Fruit fly (Drosophila melanogaster) whole organism, embryonic: ENCODE data around the gene Polr3G.
A peak's percentile ranks its signal among the peaks of the same experiment; 100 is the strongest.

Experiments used
- Adf1 ChIP-seq: fragments of 200-800 bp; sonication (Bioruptor generic); IDR thresholded peaks from 2 replicates; pipeline ENCODE4 v1.3.6; 2022; ENCODE audit warnings: missing biosample characterization, missing genetic modification characterization
- CG10147 ChIP-seq: fragments of 200-800 bp; sonication (Bioruptor generic); optimal IDR thresholded peaks from 2 replicates; lab custom pipeline; 2019; ENCODE audit warnings: missing biosample characterization, mild to moderate bottlenecking, missing genetic modification characterization, moderate library complexity
- CG10209 ChIP-seq: fragments of 200-800 bp; sonication (Bioruptor generic); optimal IDR thresholded peaks from 3 replicates; lab custom pipeline; 2017; ENCODE audit warnings: missing biosample characterization, mild to moderate bottlenecking, missing genetic modification characterization, missing genetic modification reagents
- CG10462 ChIP-seq: fragments of 200-800 bp; sonication (Bioruptor generic); optimal IDR thresholded peaks from 2 replicates; lab custom pipeline; 2016; ENCODE audit warnings: missing biosample characterization, missing genetic modification characterization
- CG11398 ChIP-seq: fragments of 200-800 bp; sonication (Bioruptor generic); optimal IDR thresholded peaks from 2 replicates; lab custom pipeline; 2016; ENCODE audit warnings: missing biosample characterization, missing genetic modification characterization
- CG12299 ChIP-seq: fragments of 200-800 bp; sonication (Bioruptor generic); optimal IDR thresholded peaks from 2 replicates; lab custom pipeline; 2018; ENCODE audit warnings: missing biosample characterization, mild to moderate bottlenecking, missing genetic modification characterization
- CG13424 ChIP-seq: fragments of 200-800 bp; sonication (Bioruptor generic); optimal IDR thresholded peaks from 2 replicates; lab custom pipeline; 2019; ENCODE audit warnings: missing biosample characterization, mild to moderate bottlenecking, missing genetic modification characterization, moderate library complexity
- CG17912 ChIP-seq: fragments of 200-800 bp; sonication (Bioruptor generic); optimal IDR thresholded peaks from 2 replicates; lab custom pipeline; 2018; ENCODE audit warnings: missing biosample characterization, mild to moderate bottlenecking, missing genetic modification characterization
- CG33213 ChIP-seq: fragments of 200-800 bp; sonication (Bioruptor generic); optimal IDR thresholded peaks from 3 replicates; lab custom pipeline; 2016; ENCODE audit warnings: missing biosample characterization, missing genetic modification characterization
- CG6175 ChIP-seq: fragments of 200-800 bp; sonication (Bioruptor generic); IDR thresholded peaks from 3 replicates; pipeline ENCODE4 v1.3.6; 2022; ENCODE audit warnings: missing biosample characterization, missing genetic modification characterization
- CG6765 ChIP-seq: fragments of 200-800 bp; sonication (Bioruptor generic); optimal IDR thresholded peaks from 3 replicates; lab custom pipeline; 2017; ENCODE audit warnings: missing biosample characterization, mild to moderate bottlenecking, missing genetic modification characterization
- CG7928 ChIP-seq: fragments of 200-800 bp; sonication (Bioruptor generic); optimal IDR thresholded peaks from 2 replicates; lab custom pipeline; 2017; ENCODE audit warnings: missing biosample characterization, mild to moderate bottlenecking, missing genetic modification characterization
- CG9817 ChIP-seq: fragments of 200-800 bp; sonication (Bioruptor generic); optimal IDR thresholded peaks from 2 replicates; lab custom pipeline; 2018; ENCODE audit warnings: missing biosample characterization, mild to moderate bottlenecking, missing genetic modification characterization, moderate library complexity
- Deaf1 ChIP-seq: fragments of 200-800 bp; optimal IDR thresholded peaks from 3 replicates; lab custom pipeline; 2019; ENCODE audit warnings: missing biosample characterization, mild to moderate bottlenecking, missing genetic modification characterization, moderate library complexity
- Drgx ChIP-seq: fragments of 200-800 bp; sonication (Bioruptor generic); IDR thresholded peaks from 2 replicates; pipeline ENCODE4 v1.3.6; 2022; ENCODE audit warnings: missing biosample characterization, missing genetic modification characterization
- Fer2 ChIP-seq: fragments of 200-800 bp; sonication (Bioruptor generic); optimal IDR thresholded peaks from 2 replicates; lab custom pipeline; 2018; ENCODE audit warnings: missing biosample characterization, mild to moderate bottlenecking, missing genetic modification characterization, moderate library complexity
- Hey ChIP-seq: fragments of 200-800 bp; sonication (Bioruptor generic); optimal IDR thresholded peaks from 3 replicates; lab custom pipeline; 2018; ENCODE audit warnings: missing biosample characterization, mild to moderate bottlenecking, missing genetic modification characterization
- Myb ChIP-seq: fragments of 200-800 bp; sonication (Bioruptor generic); optimal IDR thresholded peaks from 2 replicates; lab custom pipeline; 2016; ENCODE audit warnings: missing biosample characterization, missing genetic modification characterization
- Spps ChIP-seq: fragments of 200-800 bp; sonication (Bioruptor generic); optimal IDR thresholded peaks from 2 replicates; lab custom pipeline; 2018; ENCODE audit warnings: missing biosample characterization, mild to moderate bottlenecking, missing genetic modification characterization
- Ssrp ChIP-seq: fragments of 200-800 bp; sonication (Bioruptor generic); optimal IDR thresholded peaks from 2 replicates; lab custom pipeline; 2018; ENCODE audit warnings: missing biosample characterization, mild to moderate bottlenecking, missing genetic modification characterization, moderate library complexity
- bcd ChIP-seq: fragments of 200-800 bp; sonication (Bioruptor generic); optimal IDR thresholded peaks from 2 replicates; lab custom pipeline; 2017; ENCODE audit warnings: missing biosample characterization, mild to moderate bottlenecking, missing genetic modification characterization
- bowl ChIP-seq: fragments of 200-800 bp; sonication (Bioruptor generic); IDR thresholded peaks from 2 replicates; pipeline ENCODE4 v1.3.6; 2022; ENCODE audit warnings: missing biosample characterization, missing genetic modification characterization
- chn ChIP-seq: fragments of 200-800 bp; sonication (Bioruptor generic); optimal IDR thresholded peaks from 2 replicates; lab custom pipeline; 2016; ENCODE audit warnings: missing biosample characterization, missing genetic modification characterization
- crc ChIP-seq: fragments of 200-800 bp; sonication (Bioruptor generic); optimal IDR thresholded peaks from 2 replicates; lab custom pipeline; 2016; ENCODE audit warnings: missing biosample characterization, missing genetic modification characterization
- cwo ChIP-seq: fragments of 200-800 bp; sonication (Bioruptor generic); optimal IDR thresholded peaks from 3 replicates; lab custom pipeline; 2017; ENCODE audit warnings: missing biosample characterization, missing genetic modification characterization, mild to moderate bottlenecking, moderate library complexity, missing genetic modification reagents
- eve ChIP-seq, 2 experiments: fragments of >200 bp; optimal IDR thresholded peaks; 2 replicates each; lab custom pipeline; 2017; ENCODE audit warnings: missing biosample characterization in 2 of 2, missing genetic modification characterization in 2 of 2
- exex ChIP-seq: fragments of 200-800 bp; sonication (Bioruptor generic); optimal IDR thresholded peaks from 4 replicates; lab custom pipeline; 2018; ENCODE audit warnings: missing biosample characterization, mild to moderate bottlenecking, missing genetic modification characterization, moderate library complexity
- fd102C ChIP-seq: fragments of 200-800 bp; sonication (Bioruptor generic); optimal IDR thresholded peaks from 2 replicates; lab custom pipeline; 2018; ENCODE audit warnings: missing biosample characterization, mild to moderate bottlenecking, missing genetic modification characterization, moderate library complexity
- fd64A ChIP-seq: fragments of 200-800 bp; sonication (Bioruptor generic); optimal IDR thresholded peaks from 3 replicates; lab custom pipeline; 2018; ENCODE audit warnings: missing biosample characterization, mild to moderate bottlenecking, missing genetic modification characterization
- fru ChIP-seq: fragments of >200 bp; optimal IDR thresholded peaks from 2 replicates; lab custom pipeline; 2017
- lmd ChIP-seq: fragments of 200-800 bp; sonication (Bioruptor generic); IDR thresholded peaks from 2 replicates; pipeline ENCODE4 v1.3.6; 2022; ENCODE audit warnings: missing biosample characterization, missing genetic modification characterization
- maf-S ChIP-seq: fragments of 200-800 bp; sonication (Bioruptor generic); optimal IDR thresholded peaks from 2 replicates; lab custom pipeline; 2016; ENCODE audit warnings: missing biosample characterization, missing genetic modification characterization
- nerfin-2 ChIP-seq: fragments of 200-800 bp; sonication (Bioruptor generic); IDR thresholded peaks from 2 replicates; pipeline ENCODE4 v1.3.6; 2022; ENCODE audit warnings: missing biosample characterization, missing genetic modification characterization; ENCODE audit not compliant: partially characterized antibody
- nom ChIP-seq: fragments of 200-800 bp; sonication (Bioruptor generic); optimal IDR thresholded peaks from 2 replicates; lab custom pipeline; 2017; ENCODE audit warnings: missing biosample characterization, missing genetic modification characterization, mild to moderate bottlenecking, moderate library complexity, missing genetic modification reagents
- pros ChIP-seq: fragments of 200-800 bp; sonication (Bioruptor generic); optimal IDR thresholded peaks from 3 replicates; lab custom pipeline; 2019; ENCODE audit warnings: missing biosample characterization, mild to moderate bottlenecking, missing genetic modification characterization, moderate library complexity
- psq ChIP-seq: fragments of 200-800 bp; sonication (Bioruptor generic); optimal IDR thresholded peaks from 2 replicates; lab custom pipeline; 2017; ENCODE audit warnings: missing biosample characterization, missing genetic modification characterization
- row ChIP-seq: fragments of 200-800 bp; sonication (Bioruptor generic); IDR thresholded peaks from 3 replicates; pipeline ENCODE4 v1.3.6; 2022; ENCODE audit warnings: missing biosample characterization, missing genetic modification characterization
- tll ChIP-seq, 2 experiments: fragments of 200-800 bp in 1 of 2; fragments of >200 bp in 1 of 2; sonication (Bioruptor generic) in 1 of 2; optimal IDR thresholded peaks; 2 replicates each; lab custom pipeline; 2017 to 2019; ENCODE audit warnings: missing biosample characterization in 2 of 2, missing genetic modification characterization in 2 of 2, mild to moderate bottlenecking in 1 of 2, moderate library complexity in 1 of 2
- tup ChIP-seq: fragments of 200-800 bp; sonication (Bioruptor generic); optimal IDR thresholded peaks from 2 replicates; lab custom pipeline; 2016; ENCODE audit warnings: missing biosample characterization, mild to moderate bottlenecking, missing genetic modification characterization, moderate library complexity
- tx ChIP-seq: fragments of 200-800 bp; sonication (Bioruptor generic); optimal IDR thresholded peaks from 2 replicates; lab custom pipeline; 2016; ENCODE audit warnings: missing biosample characterization, missing genetic modification characterization
- z ChIP-seq: fragments of 200-800 bp; sonication (Bioruptor generic); IDR thresholded peaks from 3 replicates; pipeline ENCODE4 v1.3.6; 2022; ENCODE audit warnings: missing biosample characterization, missing genetic modification characterization
- zfh1 ChIP-seq: fragments of 200-800 bp; sonication (Bioruptor generic); IDR thresholded peaks from 3 replicates; pipeline ENCODE4 v1.3.6; 2022; ENCODE audit warnings: missing biosample characterization, missing genetic modification characterization

The Polr3G gene

dm6 chr3L:17470110-17470509 is 43.2 kb upstream of the Polr3G start, which contains the start of gene SecCl (continued):
- TF ChIP-seq CG9817 (no peak), eve (GFP tag; optimal IDR thresholded peaks at IDR 0.05; lab: Kevin White, UChicago) (no peak), CG6175 (GFP tag; lab: Robert Waterston, UW) (no peak), tx (no peak), psq (GFP tag; lab: Kevin White, UChicago) (no peak), CG11398 (GFP tag; lab: Kevin White, UChicago) (no peak), lmd (GFP tag; lab: Robert Waterston, UW) (no peak), CG33213 (no peak), crc (GFP tag; lab: Kevin White, UChicago) (no peak), fru (lab: Kevin White, UChicago) (no peak), nom (GFP tag; lab: Kevin White, UChicago) (no peak), tup (no peak), fd64A (GFP tag; lab: Kevin White, UChicago) (no peak), Ssrp (no peak), z (GFP tag; lab: Robert Waterston, UW) (peak; percentile 63; the same call in 1 of the 3 replicates), row (GFP tag; lab: Robert Waterston, UW) (no peak), cwo (GFP tag; lab: Kevin White, UChicago) (no peak), nerfin-2 (GFP tag; lab: Robert Waterston, UW) (no peak), Myb (GFP tag; lab: Kevin White, UChicago) (no peak), pros (GFP tag; lab: Kevin White, UChicago) (no peak), Hey (tag; lab: Kevin White, UChicago) (no peak), bcd (GFP tag; lab: Kevin White, UChicago) (no peak), CG17912 (no peak), bowl (GFP tag; lab: Robert Waterston, UW) (0 out of 2 replicates have a peak, but pooled peaks have one; percentile 5), fd102C (GFP tag; lab: Kevin White, UChicago) (no peak), CG10147 (GFP tag; lab: Kevin White, UChicago) (no peak), CG12299 (tag; lab: Kevin White, UChicago) (no peak), Fer2 (tag; lab: Kevin White, UChicago) (no peak), CG13424 (tag; lab: Kevin White, UChicago) (no peak), chn (GFP tag; lab: Kevin White, UChicago) (no peak), Drgx (GFP tag; lab: Robert Waterston, UW) (no peak), CG10209 (no peak), exex (tag; lab: Kevin White, UChicago) (peak; percentile 31), maf-S (no peak), Spps (tag; lab: Kevin White, UChicago) (no peak), Deaf1 (tag; lab: Kevin White, UChicago) (peak; percentile 94), CG10462 (GFP tag; lab: Kevin White, UChicago) (no peak), CG7928 (GFP tag; lab: Kevin White, UChicago) (no peak), CG6765 (GFP tag; lab: Kevin White, UChicago) (no peak), zfh1 (GFP tag; lab: Robert Waterston, UW) (no peak), tll (GFP tag; optimal IDR thresholded peaks at IDR 0.05; lab: Kevin White, UChicago) (no peak), Adf1 (GFP tag; lab: Robert Waterston, UW) (peak; percentile 97)
